Worm (Caenorhabditis elegans) whole organism, L1 larva: ENCODE data around the gene F10C2.4.
A peak's percentile ranks its signal among the peaks of the same experiment; 100 is the strongest.
"Not testable (repeated sequence)": the region's sequence is repeated elsewhere in the genome, so short reads cannot be mapped to it uniquely, and the experiment has no call there.

ENCODE experiments used
- alr-1 ChIP-seq: fragments of 200-800 bp; sonication (Bioruptor generic); optimal IDR thresholded peaks from 2 replicates; lab custom pipeline; 2018; ENCODE audit warnings: borderline replicate concordance, mild to moderate bottlenecking, missing genetic modification characterization, missing compliant biosample characterization
- ama-1 ChIP-seq: fragments of 150-350 bp; optimal IDR thresholded peaks from 2 replicates; lab custom pipeline; 2014
- blmp-1 ChIP-seq: fragments of 150-350 bp; optimal IDR thresholded peaks from 2 replicates; lab custom pipeline; 2014; ENCODE audit warnings: missing biosample characterization, missing genetic modification characterization
- ceh-63 ChIP-seq: fragments of 200-800 bp; sonication (Bioruptor generic); optimal IDR thresholded peaks from 2 replicates; lab custom pipeline; 2018; ENCODE audit warnings: mild to moderate bottlenecking, missing genetic modification characterization, missing compliant biosample characterization
- ceh-8 ChIP-seq: fragments of 200-800 bp; sonication (Bioruptor generic); optimal IDR thresholded peaks from 2 replicates; lab custom pipeline; 2018; ENCODE audit warnings: mild to moderate bottlenecking, missing genetic modification characterization, moderate library complexity, missing compliant biosample characterization
- ceh-82 ChIP-seq, 3 experiments: fragments of 150-350 bp in 1 of 3; sonication (generic microtip) in 2 of 3; optimal IDR thresholded peaks; 2 replicates each; lab custom pipeline; 2014 to 2017; ENCODE audit warnings: missing biosample characterization in 3 of 3, missing genetic modification characterization in 3 of 3
- ces-1 ChIP-seq: fragments of 150-350 bp; optimal IDR thresholded peaks from 2 replicates; lab custom pipeline; 2014; ENCODE audit warnings: missing biosample characterization, missing genetic modification reagents, missing genetic modification characterization
- dpl-1 ChIP-seq, 3 experiments: fragments of 150-350 bp in 2 of 3; sonication (generic microtip) in 1 of 3; optimal IDR thresholded peaks; 2 replicates each; lab custom pipeline; 2014 to 2017; ENCODE audit warnings: missing biosample characterization in 3 of 3, missing genetic modification characterization in 3 of 3, missing genetic modification reagents in 3 of 3
- egl-13 ChIP-seq: sonication (generic microtip); optimal IDR thresholded peaks from 2 replicates; lab custom pipeline; 2016; ENCODE audit warnings: missing genotype, missing genetic modification reagents, missing genetic modification characterization, missing compliant biosample characterization
- egl-27 ChIP-seq, 2 experiments: fragments of 150-350 bp in 1 of 2; sonication (generic microtip); optimal IDR thresholded peaks; 3 replicates each; lab custom pipeline; 2017 to 2018; ENCODE audit warnings: missing biosample characterization in 2 of 2, missing genetic modification characterization in 2 of 2, missing genetic modification reagents in 2 of 2
- elt-2 ChIP-seq: sonication (generic microtip); optimal IDR thresholded peaks from 2 replicates; lab custom pipeline; 2016; ENCODE audit warnings: missing genetic modification characterization, mild to moderate bottlenecking, inconsistent platforms, missing compliant biosample characterization, missing genetic modification reagents
- elt-3 ChIP-seq, 6 experiments: fragments of 150-350 bp in 1 of 6; sonication (generic microtip); optimal IDR thresholded peaks; 2 replicates each; lab custom pipeline; 2017 to 2018; ENCODE audit warnings: missing biosample characterization in 6 of 6, missing genetic modification characterization in 6 of 6, inconsistent platforms in 1 of 6
- fkh-8 ChIP-seq: sonication (generic microtip); optimal IDR thresholded peaks from 2 replicates; lab custom pipeline; 2016; ENCODE audit warnings: mild to moderate bottlenecking, missing genetic modification characterization, missing compliant biosample characterization
- grh-1 ChIP-seq: fragments of 200-800 bp; sonication (Bioruptor generic); IDR thresholded peaks from 2 replicates; pipeline ENCODE4 v1.3.6; 2022; ENCODE audit warnings: missing genetic modification reagents, missing genetic modification characterization, missing compliant biosample characterization
- hpl-2 ChIP-seq: fragments of 150-350 bp; optimal IDR thresholded peaks from 2 replicates; lab custom pipeline; 2014; ENCODE audit warnings: missing biosample characterization, missing genetic modification reagents, missing genetic modification characterization
- irx-1 ChIP-seq: sonication (generic microtip); optimal IDR thresholded peaks from 2 replicates; lab custom pipeline; 2016; ENCODE audit warnings: missing genetic modification characterization, missing compliant biosample characterization
- isw-1 ChIP-seq: fragments of 200-800 bp; sonication (Bioruptor generic); IDR thresholded peaks from 2 replicates; pipeline ENCODE4 v1.3.6; 2022; ENCODE audit warnings: missing genetic modification characterization, missing compliant biosample characterization
- lin-13 ChIP-seq: fragments of 150-350 bp; optimal IDR thresholded peaks from 2 replicates; lab custom pipeline; 2014; ENCODE audit warnings: missing biosample characterization, missing genetic modification reagents, missing genetic modification characterization
- lin-14 ChIP-seq: fragments of 200-800 bp; sonication (Bioruptor generic); optimal IDR thresholded peaks from 2 replicates; lab custom pipeline; 2018; ENCODE audit warnings: mild to moderate bottlenecking, missing genetic modification characterization, moderate library complexity, missing compliant biosample characterization
- lin-35 ChIP-seq, 2 experiments: fragments of 150-350 bp; optimal IDR thresholded peaks; 2 replicates each; lab custom pipeline; 2014; ENCODE audit warnings: missing biosample characterization in 2 of 2, missing genetic modification characterization in 2 of 2, missing genetic modification reagents in 2 of 2
- lsy-2 ChIP-seq, 2 experiments: fragments of 150-350 bp; optimal IDR thresholded peaks; 2 replicates each; lab custom pipeline; 2014; ENCODE audit warnings: missing biosample characterization in 2 of 2, missing genetic modification characterization in 2 of 2
- mab-9 ChIP-seq: fragments of 200-800 bp; sonication (Bioruptor generic); IDR thresholded peaks from 2 replicates; pipeline ENCODE4 v1.3.6; 2022; ENCODE audit warnings: missing genetic modification reagents, missing genetic modification characterization, missing compliant biosample characterization
- mdl-1 ChIP-seq, 2 experiments: fragments of 150-350 bp; optimal IDR thresholded peaks; 2 replicates each; lab custom pipeline; 2014 to 2017; ENCODE audit warnings: missing biosample characterization in 2 of 2, missing genetic modification characterization in 2 of 2, inconsistent platforms in 1 of 2
- mep-1 ChIP-seq: fragments of 150-350 bp; optimal IDR thresholded peaks from 2 replicates; lab custom pipeline; 2014; ENCODE audit warnings: missing biosample characterization, missing genetic modification characterization
- nhr-12 ChIP-seq: sonication (generic microtip); optimal IDR thresholded peaks from 2 replicates; lab custom pipeline; 2017; ENCODE audit warnings: missing biosample characterization, missing genetic modification characterization
- nhr-19 ChIP-seq: fragments of 200-800 bp; sonication (Bioruptor generic); conservative IDR thresholded peaks from 2 replicates; pipeline ENCODE4 v1.3.6; 2022; ENCODE audit warnings: missing genetic modification characterization, missing compliant biosample characterization
- nhr-28 ChIP-seq: fragments of 150-350 bp; optimal IDR thresholded peaks from 2 replicates; lab custom pipeline; 2014; ENCODE audit warnings: missing biosample characterization, missing genetic modification characterization
- nhr-47 ChIP-seq: sonication (generic microtip); optimal IDR thresholded peaks from 2 replicates; lab custom pipeline; 2016; ENCODE audit warnings: mild to moderate bottlenecking, missing genetic modification characterization, moderate library complexity, missing compliant biosample characterization
- nhr-71 ChIP-seq: sonication (generic microtip); optimal IDR thresholded peaks from 2 replicates; lab custom pipeline; 2016; ENCODE audit warnings: mild to moderate bottlenecking, missing genetic modification characterization, moderate library complexity, missing compliant biosample characterization
- nhr-77 ChIP-seq: fragments of 150-350 bp; optimal IDR thresholded peaks from 2 replicates; lab custom pipeline; 2014; ENCODE audit warnings: missing biosample characterization, missing genetic modification characterization
- nhr-85 ChIP-seq: sonication (generic microtip); peaks from one replicate; lab custom pipeline; 2016; ENCODE audit warnings: missing genetic modification characterization, inconsistent platforms, missing compliant biosample characterization
- pax-3 ChIP-seq: fragments of 200-800 bp; sonication (Bioruptor generic); optimal IDR thresholded peaks from 2 replicates; lab custom pipeline; 2018; ENCODE audit warnings: mild to moderate bottlenecking, missing genetic modification characterization, moderate library complexity, missing compliant biosample characterization
- sox-4 ChIP-seq: sonication (generic microtip); optimal IDR thresholded peaks from 2 replicates; lab custom pipeline; 2016; ENCODE audit warnings: missing genetic modification characterization, missing compliant biosample characterization
- sup-37 ChIP-seq: fragments of 200-800 bp; sonication (Bioruptor generic); optimal IDR thresholded peaks from 2 replicates; lab custom pipeline; 2018; ENCODE audit warnings: mild to moderate bottlenecking, missing genetic modification characterization, missing compliant biosample characterization
- swsn-7 ChIP-seq: sonication (generic microtip); optimal IDR thresholded peaks from 2 replicates; lab custom pipeline; 2016; ENCODE audit warnings: missing genetic modification characterization, missing compliant biosample characterization
- tlp-1 ChIP-seq: fragments of 150-350 bp; optimal IDR thresholded peaks from 2 replicates; lab custom pipeline; 2014; ENCODE audit warnings: missing biosample characterization, missing genetic modification characterization
- unc-62 ChIP-seq: fragments of 150-350 bp; optimal IDR thresholded peaks from 2 replicates; lab custom pipeline; 2014; ENCODE audit warnings: missing biosample characterization, missing genetic modification reagents, missing genetic modification characterization
- unc-86 ChIP-seq: sonication (generic microtip); optimal IDR thresholded peaks from 2 replicates; lab custom pipeline; 2016; ENCODE audit warnings: missing genetic modification characterization, missing compliant biosample characterization
- vab-15 ChIP-seq: sonication (generic microtip); optimal IDR thresholded peaks from 2 replicates; lab custom pipeline; 2017; ENCODE audit warnings: missing genotype, mild to moderate bottlenecking, missing genetic modification characterization, missing compliant biosample characterization
- xbp-1 ChIP-seq: sonication (generic microtip); optimal IDR thresholded peaks from 2 replicates; lab custom pipeline; 2016; ENCODE audit warnings: missing genetic modification characterization, missing compliant biosample characterization
- zip-4 ChIP-seq: fragments of 200-800 bp; sonication (Bioruptor generic); optimal IDR thresholded peaks from 2 replicates; lab custom pipeline; 2018; ENCODE audit warnings: mild to moderate bottlenecking, missing genetic modification characterization, moderate library complexity, missing compliant biosample characterization
- ztf-11 ChIP-seq, 2 experiments: sonication (generic microtip); optimal IDR thresholded peaks; 2 replicates each; lab custom pipeline; 2016 to 2017; ENCODE audit warnings: missing genetic modification characterization in 2 of 2, missing biosample characterization in 1 of 2, missing compliant biosample characterization in 1 of 2

Gene F10C2.4

DNA sequence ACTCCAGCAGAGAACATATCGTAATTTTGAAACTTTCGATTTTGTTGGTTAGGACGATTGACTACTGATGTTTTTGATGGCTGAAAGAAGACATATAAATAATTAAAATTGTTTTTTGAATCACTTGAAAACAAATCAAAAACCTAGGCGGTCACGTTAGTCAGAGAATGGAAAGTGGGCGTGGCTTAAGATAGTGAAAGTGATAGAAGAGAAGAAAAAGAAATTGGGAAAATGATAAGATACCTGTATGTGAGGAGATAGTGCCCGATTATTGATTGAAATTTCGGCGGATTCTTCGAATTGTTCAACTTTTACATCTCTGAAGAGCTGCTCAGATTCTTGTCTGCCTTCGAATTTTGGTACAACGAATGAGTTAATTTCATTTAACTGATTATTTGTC lies 29.7 kb upstream of the F10C2.4 start (continued):
- no peak for TF ChIP-seq egl-13 (tag; lab: Kevin White, UChicago)
- no peak for TF ChIP-seq nhr-77 (tag; lab: Kevin White, UChicago)
- no peak for TF ChIP-seq hpl-2 (GFP tag; lab: Kevin White, UChicago)
- TF ChIP-seq ama-1 (lab: Kevin White, UChicago): no peak
- TF ChIP-seq swsn-7 (tag; lab: Kevin White, UChicago): no peak
- peak in 5 of 6 experiments; percentile 49 to 94 (median 71) for TF ChIP-seq elt-3 (tag; optimal IDR thresholded peaks at IDR 0.05; lab: Kevin White, UChicago)
- no peak for TF ChIP-seq vab-15 (tag; lab: Kevin White, UChicago)
- TF ChIP-seq nhr-12 (tag; lab: Kevin White, UChicago): no peak
- TF ChIP-seq, all 84 proteins: peak for 9

DNA sequence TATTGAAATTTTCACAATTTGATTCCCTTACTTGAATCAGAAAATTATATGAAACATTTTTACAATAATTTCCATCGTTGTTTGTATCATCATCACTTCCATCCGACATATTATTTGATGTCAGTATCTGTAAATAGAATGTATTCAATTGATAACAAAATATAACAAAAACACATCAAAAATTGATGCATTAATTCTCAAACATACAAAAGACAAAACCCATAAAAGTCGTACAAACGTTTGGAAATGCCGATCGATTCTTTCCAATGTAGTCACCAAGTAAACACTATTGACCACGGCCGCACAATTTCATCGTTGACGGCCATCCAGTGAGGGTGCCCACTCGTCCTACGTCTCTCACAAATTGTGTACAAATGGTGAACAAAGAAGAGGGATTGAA lies 28.1 kb upstream of the F10C2.4 start, which contains the start of gene add-2:
Gene add-2 (minus strand): TSS at position 109 of the 400 bp plus-strand sequence.
- TF ChIP-seq ces-1 (no peak), elt-2 (tag; lab: Kevin White, UChicago) (peak; percentile 55)

DNA sequence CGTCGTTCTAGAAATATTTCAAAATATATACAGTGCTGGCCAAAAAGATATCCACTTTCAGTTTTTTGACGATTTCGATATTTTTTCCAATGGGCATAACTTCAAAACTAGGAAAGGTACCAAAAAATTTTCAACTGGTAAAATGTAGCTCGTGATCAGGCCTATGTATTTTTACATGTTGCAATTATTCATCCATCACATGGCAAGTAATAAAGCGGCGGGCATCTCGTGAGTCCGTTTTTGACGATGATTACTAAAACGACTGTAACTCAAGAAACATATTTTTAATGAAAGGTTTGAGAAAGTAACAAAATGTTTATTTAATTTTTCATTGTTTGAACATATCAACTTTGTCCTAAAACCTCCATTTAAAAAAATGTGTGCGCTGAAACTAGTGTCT lies 21.3 kb upstream of the F10C2.4 start, which contains the start of gene F10C2.3:
Gene F10C2.3 (plus strand): TSS at position 301 of the 400 bp plus-strand sequence.
- not testable (repeated sequence) for TF ChIP-seq dpl-1 (GFP tag; optimal IDR thresholded peaks at IDR 0.05; lab: Kevin White, UChicago); lin-13 (GFP tag; lab: Kevin White, UChicago); pax-3 (tag; lab: Kevin White, UChicago)
- TF ChIP-seq, all 84 proteins: peak for 0; not testable (repeated sequence) for 84

DNA sequence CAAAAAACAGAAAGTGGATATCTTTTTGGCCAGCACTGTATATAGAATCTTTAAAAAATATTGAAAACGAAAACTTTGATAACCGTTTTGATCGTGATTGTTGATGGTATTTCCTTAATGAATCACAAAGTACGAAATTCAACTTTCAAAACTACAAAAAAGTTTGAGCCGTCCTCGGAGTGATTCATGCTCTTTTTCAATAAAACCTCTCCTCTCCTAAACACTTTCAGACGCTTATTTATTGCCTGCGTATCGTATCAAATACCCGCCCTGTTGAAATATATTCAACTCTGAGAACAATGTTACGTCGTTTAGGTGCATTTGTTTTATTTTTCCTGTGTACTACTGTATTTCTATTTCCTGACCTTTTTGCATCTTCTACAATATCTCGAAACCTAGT lies 20.4 kb upstream of the F10C2.4 start:
- TF ChIP-seq irx-1 (tag; lab: Kevin White, UChicago) (no peak), ceh-8 (GFP tag; lab: Kevin White, UChicago) (no peak), blmp-1 (tag; lab: Kevin White, UChicago) (no peak), egl-27 (tag; optimal IDR thresholded peaks at IDR 0.05; lab: Kevin White, UChicago) (no peak), mab-9 (no peak), zip-4 (no peak), isw-1 (no peak), ceh-82 (tag; optimal IDR thresholded peaks at IDR 0.05; lab: Kevin White, UChicago) (no peak), alr-1 (no peak), elt-2 (tag; lab: Kevin White, UChicago) (no peak), mep-1 (no peak), sup-37 (GFP tag; lab: Kevin White, UChicago) (no peak), unc-86 (tag; lab: Kevin White, UChicago) (no peak), tlp-1 (tag; lab: Kevin White, UChicago) (no peak)

DNA sequence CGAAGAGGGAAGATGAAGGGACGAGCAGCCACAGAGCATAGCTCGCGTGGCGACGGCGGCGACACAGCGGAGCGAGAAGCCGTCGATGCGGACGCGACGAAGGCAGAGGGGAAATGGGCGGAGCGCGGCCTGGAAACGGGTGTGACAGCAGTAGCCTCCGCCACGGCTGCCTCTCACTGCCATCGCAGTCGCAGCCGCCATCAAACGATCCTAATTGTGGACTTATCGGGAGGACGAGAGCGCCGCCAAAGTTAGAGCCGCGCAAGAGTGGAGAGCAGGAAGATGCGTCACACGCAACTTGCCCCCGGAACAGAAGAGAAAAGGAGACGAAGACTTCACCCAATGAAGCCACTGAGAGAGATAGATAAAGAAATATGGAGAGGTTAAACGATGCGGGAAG lies 17.1 kb upstream of the F10C2.4 start:
- TF ChIP-seq nhr-47 (tag; lab: Kevin White, UChicago) (peak; percentile 51), alr-1 (no peak), nhr-19 (GFP tag; lab: Robert Waterston, UW) (0 out of 2 replicates have a peak, but pooled peaks have one; percentile 6), ceh-63 (GFP tag; lab: Kevin White, UChicago) (peak; percentile 82), dpl-1 (GFP tag; optimal IDR thresholded peaks at IDR 0.05; lab: Kevin White, UChicago) (no peak), lin-14 (GFP tag; lab: Kevin White, UChicago) (peak; percentile 88), ceh-8 (GFP tag; lab: Kevin White, UChicago) (peak; percentile 73), lsy-2 (tag; optimal IDR thresholded peaks at IDR 0.05; lab: Kevin White, UChicago) (peak in 1 of 2 experiments; percentile 3), xbp-1 (tag; lab: Kevin White, UChicago) (peak; percentile 17), lin-13 (GFP tag; lab: Kevin White, UChicago) (no peak), mdl-1 (tag; optimal IDR thresholded peaks at IDR 0.05; lab: Kevin White, UChicago) (peak in 1 of 2 experiments; percentile 8), fkh-8 (peak; percentile 70), isw-1 (no peak; the same call in 1 of the 2 replicates), mab-9 (no peak), swsn-7 (tag; lab: Kevin White, UChicago) (peak; percentile 33), lin-35 (GFP tag; optimal IDR thresholded peaks at IDR 0.05; lab: Kevin White, UChicago) (peak in 1 of 2 experiments; percentile 8), egl-13 (tag; lab: Kevin White, UChicago) (peak; percentile 84), nhr-85 (tag; lab: Kevin White, UChicago) (no peak), nhr-28 (tag; lab: Kevin White, UChicago) (no peak), ceh-82 (tag; optimal IDR thresholded peaks at IDR 0.05; lab: Kevin White, UChicago) (peak in 2 of 3 experiments; percentile 24 to 35), nhr-71 (peak; percentile 63), ztf-11 (tag; optimal IDR thresholded peaks at IDR 0.05; lab: Kevin White, UChicago) (no peak), grh-1 (no peak), sox-4 (tag; lab: Kevin White, UChicago) (no peak), unc-62 (GFP tag; lab: Kevin White, UChicago) (no peak), irx-1 (tag; lab: Kevin White, UChicago) (peak; percentile 26)
